Worm (Caenorhabditis elegans) whole organism, L4/young adult: Measurements from ENCODE around the gene R07E5.6.

ENCODE experiments used
- dao-5 ChIP-seq: sonication (generic microtip); optimal IDR thresholded peaks from 2 replicates; lab custom pipeline; 2016; ENCODE audit warnings: missing genotype, missing genetic modification characterization, moderate library complexity, missing compliant biosample characterization
- him-1 ChIP-seq: sonication (generic microtip); optimal IDR thresholded peaks from 2 replicates; lab custom pipeline; 2016; ENCODE audit warnings: missing genotype, missing genetic modification reagents, missing genetic modification characterization, missing compliant biosample characterization

DNA sequence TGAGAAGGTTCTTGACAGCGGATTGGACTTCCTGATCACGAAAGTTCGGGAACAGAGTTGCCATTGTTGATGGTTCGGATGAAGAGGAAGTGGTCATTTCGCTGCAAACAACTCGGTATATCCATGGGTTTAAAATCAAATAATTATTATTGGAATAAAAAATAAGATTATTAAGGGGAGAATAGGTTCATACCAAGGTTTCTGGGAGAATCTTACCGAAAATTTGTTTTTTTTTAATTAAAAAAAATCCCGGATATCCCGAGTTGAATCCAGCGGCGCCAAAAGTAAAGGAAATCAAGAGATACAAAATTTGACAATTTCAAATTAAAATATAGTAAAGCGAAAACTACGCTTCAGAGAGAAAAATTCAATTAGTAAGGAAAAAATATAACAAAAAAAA, 19.4 kb downstream of the R07E5.6 start, which contains the start of the genes R07E5.19 and pdcd-2:
- TF ChIP-seq him-1 (tag; lab: Kevin White, UChicago) (no peak), dao-5 (tag; lab: Kevin White, UChicago) (no peak)
